Worm (Caenorhabditis elegans) whole organism, L3 larva: ENCODE results near the gene sup-9.

ENCODE experiments used
- ceh-82 ChIP-seq: fragments of 150-350 bp; optimal IDR thresholded peaks from 2 replicates; lab custom pipeline; 2014; ENCODE audit warnings: missing biosample characterization, missing genetic modification characterization
- fkh-10 ChIP-seq: sonication (generic microtip); optimal IDR thresholded peaks from 2 replicates; lab custom pipeline; 2017; ENCODE audit warnings: missing biosample characterization, missing genetic modification reagents, missing genetic modification characterization
- lin-15B ChIP-seq: fragments of 150-350 bp; optimal IDR thresholded peaks from 2 replicates; lab custom pipeline; 2014; ENCODE audit warnings: missing biosample characterization, missing genetic modification characterization
- lin-39 ChIP-seq: fragments of 150-350 bp; optimal IDR thresholded peaks from 2 replicates; lab custom pipeline; 2018; ENCODE audit warnings: missing biosample characterization, missing genetic modification reagents, missing genetic modification characterization
- nhr-28 ChIP-seq: fragments of 150-350 bp; optimal IDR thresholded peaks from 2 replicates; lab custom pipeline; 2014; ENCODE audit warnings: missing biosample characterization, missing genetic modification characterization
- nhr-76 ChIP-seq: fragments of 150-350 bp; sonication (generic microtip); optimal IDR thresholded peaks from 5 replicates; lab custom pipeline; 2014; ENCODE audit warnings: missing biosample characterization, missing genetic modification characterization
- pha-4 ChIP-seq: fragments of 150-350 bp; optimal IDR thresholded peaks from 2 replicates; lab custom pipeline; 2014; ENCODE audit warnings: missing biosample characterization, missing genetic modification reagents, missing genetic modification characterization
- skn-1 ChIP-seq: fragments of 150-350 bp; optimal IDR thresholded peaks from 2 replicates; lab custom pipeline; 2014; ENCODE audit warnings: missing biosample characterization, missing genetic modification characterization
- unc-62 ChIP-seq: fragments of 150-350 bp; sonication (generic microtip); optimal IDR thresholded peaks from 4 replicates; lab custom pipeline; 2014; ENCODE audit warnings: missing biosample characterization, missing genetic modification reagents, missing genetic modification characterization
- ztf-11 ChIP-seq: fragments of 150-350 bp; optimal IDR thresholded peaks from 2 replicates; lab custom pipeline; 2014; ENCODE audit warnings: missing biosample characterization, missing genetic modification characterization
- ztf-4 ChIP-seq: fragments of 150-350 bp; optimal IDR thresholded peaks from 2 replicates; lab custom pipeline; 2014; ENCODE audit warnings: missing biosample characterization, missing genetic modification characterization

ce11 chrII:2725561-2725960 lies 38.7 kb upstream of the sup-9 start, which contains the start of the genes T05A8.11 and nep-2:
- TF ChIP-seq fkh-10 (GFP tag; lab: Kevin White, UChicago) (no peak), unc-62 (GFP tag; lab: Kevin White, UChicago) (no peak), pha-4 (tag; lab: Kevin White, UChicago) (no peak), nhr-28 (tag; lab: Kevin White, UChicago) (no peak), skn-1 (tag; lab: Kevin White, UChicago) (no peak), nhr-76 (tag; lab: Kevin White, UChicago) (no peak), lin-15B (tag; lab: Kevin White, UChicago) (no peak), ceh-82 (tag; lab: Kevin White, UChicago) (no peak), ztf-11 (tag; lab: Kevin White, UChicago) (no peak), lin-39 (tag; lab: Kevin White, UChicago) (no peak), ztf-4 (tag; lab: Kevin White, UChicago) (no peak)
